Worm (Caenorhabditis elegans): ENCODE data around the gene hlb-1.
A peak's percentile ranks its signal among the peaks of the same experiment; 100 is the strongest.

The hlb-1 gene

DNA sequence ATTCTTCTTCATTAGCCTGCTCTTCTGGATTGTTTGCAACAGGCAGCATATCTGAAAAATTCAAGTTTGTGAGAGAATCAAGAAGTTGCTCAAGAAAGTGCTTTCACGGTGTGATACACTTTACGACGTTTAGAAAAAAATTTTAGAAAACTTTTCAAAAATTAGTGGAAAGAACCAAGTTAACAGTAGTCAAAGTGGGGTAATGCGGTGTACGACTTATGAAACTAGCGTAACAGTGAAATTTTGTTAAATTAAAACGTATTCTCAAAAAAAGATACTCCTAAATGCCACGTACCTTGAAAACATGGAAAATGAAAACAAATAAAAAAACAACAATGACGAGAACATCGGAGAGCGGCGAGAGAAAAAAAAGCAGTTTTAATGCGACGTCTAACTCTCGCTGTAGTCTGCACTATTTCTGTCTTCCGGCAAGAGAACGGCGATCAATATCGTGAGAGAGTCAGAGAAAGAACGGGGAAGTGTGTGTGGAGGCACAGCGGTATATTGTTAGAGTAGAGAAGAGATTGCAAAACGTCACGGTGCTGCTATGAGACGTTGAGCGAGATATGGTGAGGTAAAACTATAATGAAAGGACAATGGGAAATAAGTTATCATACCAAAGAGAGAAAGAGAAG is 34.7 kb upstream of the hlb-1 start, which contains the start of gene ekl-5:
Gene ekl-5, minus strand, starts transcription at position 51 of the 635 bp plus-strand sequence.
- TF ChIP-seq nhr-237 (tag; optimal IDR thresholded peaks at IDR 0.05) = no peak
- no peak for TF ChIP-seq unc-120 (tag; optimal IDR thresholded peaks at IDR 0.05; ENCODE audit: poor library complexity, severe bottlenecking)
- no peak for TF ChIP-seq nhr-2 (tag; optimal IDR thresholded peaks at IDR 0.05)
- peak; percentile 48 for TF ChIP-seq lin-13 (tag; optimal IDR thresholded peaks at IDR 0.05)
- TF ChIP-seq mep-1 (tag; optimal IDR thresholded peaks at IDR 0.05) = peak; percentile 31
- TF ChIP-seq elt-1 (tag; optimal IDR thresholded peaks at IDR 0.05; ENCODE audit: borderline replicate concordance, insufficient read depth) = no peak
- peak; percentile 56 for TF ChIP-seq ces-1 (GFP tag; optimal IDR thresholded peaks at IDR 0.05)
- TF ChIP-seq pha-4 (tag; optimal IDR thresholded peaks at IDR 0.05) = peak; percentile 44
- TF ChIP-seq nhr-12 (tag; optimal IDR thresholded peaks at IDR 0.05) = no peak
- no peak for TF ChIP-seq ham-2 (GFP tag; optimal IDR thresholded peaks at IDR 0.05)
- TF ChIP-seq lin-32 (GFP tag; optimal IDR thresholded peaks at IDR 0.05) = no peak
- no peak for TF ChIP-seq flh-1 (GFP tag; optimal IDR thresholded peaks at IDR 0.05)
- TF ChIP-seq elt-3 (tag; optimal IDR thresholded peaks at IDR 0.05) = peak; percentile 90
- TF ChIP-seq ceh-39 (tag; optimal IDR thresholded peaks at IDR 0.05) = no peak

DNA sequence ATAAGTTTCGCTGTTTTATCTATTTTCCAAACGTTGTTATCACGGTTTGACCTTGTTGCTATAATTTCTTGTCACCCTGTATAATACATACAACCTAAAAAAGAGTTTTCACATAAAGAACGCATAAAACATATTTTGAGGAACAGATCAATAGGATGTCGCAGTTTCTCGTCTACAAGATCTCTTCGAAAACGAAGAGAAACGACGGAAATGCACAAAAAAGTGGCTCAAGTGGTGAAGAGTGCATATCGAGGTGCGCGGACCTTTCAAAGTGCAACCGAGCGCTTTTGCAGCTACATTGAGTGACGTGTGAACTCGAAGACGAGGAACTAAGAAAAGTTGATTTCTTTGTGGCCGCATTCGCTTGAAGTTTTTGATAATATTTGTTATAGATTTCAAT is 31.8 kb upstream of the hlb-1 start, which contains the start of gene Y26E6A.2:
Gene Y26E6A.2, minus strand, starts transcription at position 101 of the 400 bp plus-strand sequence.
- no peak for TF ChIP-seq ceh-83 (GFP tag; optimal IDR thresholded peaks at IDR 0.05)
- no peak for TF ChIP-seq ces-1 (GFP tag; optimal IDR thresholded peaks at IDR 0.05)
- no peak for TF ChIP-seq tbx-8 (GFP tag; optimal IDR thresholded peaks at IDR 0.05)
- no peak for TF ChIP-seq elt-3 (tag; optimal IDR thresholded peaks at IDR 0.05)

DNA sequence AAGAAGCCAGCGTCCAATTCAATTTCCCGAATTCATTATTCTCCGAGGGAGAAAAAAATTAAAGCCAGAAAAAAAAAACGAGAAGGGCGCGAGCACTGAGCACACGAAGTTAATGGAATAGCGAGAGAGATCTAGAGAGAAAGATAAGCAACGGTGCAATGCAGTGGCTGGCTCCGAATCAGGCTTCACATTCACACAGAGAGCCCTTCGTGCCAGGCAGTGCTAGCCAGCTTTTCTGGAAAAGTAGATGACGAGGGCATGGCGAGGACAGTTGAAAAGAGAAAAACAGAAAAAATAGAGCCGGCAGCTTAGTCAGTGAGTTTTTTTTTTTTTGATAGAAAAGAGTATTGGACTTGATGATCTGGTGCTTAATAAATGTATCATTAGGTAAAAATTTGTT is 31.1 kb upstream of the hlb-1 start:
- TF ChIP-seq hlh-1 (tag; optimal IDR thresholded peaks at IDR 0.05) = no peak
- no peak for TF ChIP-seq elt-1 (tag; optimal IDR thresholded peaks at IDR 0.05; ENCODE audit: borderline replicate concordance, insufficient read depth)
- TF ChIP-seq ztf-11 (tag; optimal IDR thresholded peaks at IDR 0.05) = no peak
- TF ChIP-seq mep-1 (tag; optimal IDR thresholded peaks at IDR 0.05) = no peak
- no peak for TF ChIP-seq drap-1 (GFP tag; optimal IDR thresholded peaks at IDR 0.05)
- no peak for TF ChIP-seq mab-5 (tag; optimal IDR thresholded peaks at IDR 0.05)
- no peak for TF ChIP-seq zip-8 (tag; optimal IDR thresholded peaks at IDR 0.05)

DNA sequence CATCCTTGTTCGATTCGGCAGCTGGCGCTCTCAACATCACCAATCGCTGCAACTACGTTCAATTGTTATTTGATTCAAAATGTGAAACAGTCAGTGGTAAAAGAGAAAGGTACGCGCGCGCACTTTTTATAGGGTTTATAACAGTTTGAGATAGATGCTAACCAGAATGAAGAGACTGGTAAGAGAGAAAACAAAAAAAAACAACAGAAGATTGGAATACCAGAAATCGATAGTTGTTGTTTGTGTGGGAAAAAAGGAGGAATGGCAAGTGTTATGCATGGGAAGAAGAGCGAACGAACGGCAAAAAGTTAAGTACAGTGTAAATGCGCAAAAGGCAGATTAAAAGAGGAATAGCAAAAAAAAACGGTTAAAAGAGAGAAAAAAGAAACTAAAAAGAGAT is 27.3 kb upstream of the hlb-1 start, which contains the start of gene Y26E6A.3:
Gene Y26E6A.3, minus strand, starts transcription at position 101 of the 400 bp plus-strand sequence.
- TF ChIP-seq mep-1 (tag; optimal IDR thresholded peaks at IDR 0.05) = no peak
- TF ChIP-seq unc-120 (tag; optimal IDR thresholded peaks at IDR 0.05; ENCODE audit: poor library complexity, severe bottlenecking) = no peak
- no peak for TF ChIP-seq ceh-39 (tag; optimal IDR thresholded peaks at IDR 0.05)
- no peak for TF ChIP-seq tbx-8 (GFP tag; optimal IDR thresholded peaks at IDR 0.05)

ce11 chrX:13903769-13904168 is 21.2 kb upstream of the hlb-1 start:
- TF ChIP-seq pha-4 (tag; optimal IDR thresholded peaks at IDR 0.05) (no peak), sem-2 (GFP tag; optimal IDR thresholded peaks at IDR 0.05) (no peak), mab-5 (tag; optimal IDR thresholded peaks at IDR 0.05) (no peak), unc-120 (tag; optimal IDR thresholded peaks at IDR 0.05; ENCODE audit: poor library complexity, severe bottlenecking) (no peak), nhr-28 (tag; optimal IDR thresholded peaks at IDR 0.05) (no peak), zip-8 (tag; optimal IDR thresholded peaks at IDR 0.05) (no peak), nhr-12 (tag; optimal IDR thresholded peaks at IDR 0.05) (no peak), tbx-8 (GFP tag; optimal IDR thresholded peaks at IDR 0.05) (no peak), unc-39 (tag; optimal IDR thresholded peaks at IDR 0.05) (no peak), ceh-43 (GFP tag; optimal IDR thresholded peaks at IDR 0.05) (no peak), lsy-2 (tag; optimal IDR thresholded peaks at IDR 0.05) (no peak), M03D4.4 (tag; optimal IDR thresholded peaks at IDR 0.05) (no peak), ceh-39 (tag; optimal IDR thresholded peaks at IDR 0.05) (no peak), mls-2 (tag; optimal IDR thresholded peaks at IDR 0.05) (no peak), lin-32 (GFP tag; optimal IDR thresholded peaks at IDR 0.05) (no peak), bed-3 (GFP tag; optimal IDR thresholded peaks at IDR 0.05) (no peak), ham-2 (GFP tag; optimal IDR thresholded peaks at IDR 0.05) (no peak)

- TF ChIP-seq nhr-76 (tag; optimal IDR thresholded peaks at IDR 0.05) (no peak), M03D4.4 (tag; optimal IDR thresholded peaks at IDR 0.05) (no peak), unc-62 (GFP tag; optimal IDR thresholded peaks at IDR 0.05) (no peak), unc-39 (tag; optimal IDR thresholded peaks at IDR 0.05) (no peak), bed-3 (GFP tag; optimal IDR thresholded peaks at IDR 0.05) (no peak), nhr-237 (tag; optimal IDR thresholded peaks at IDR 0.05) (no peak), hlh-1 (tag; optimal IDR thresholded peaks at IDR 0.05) (no peak), ztf-11 (tag; optimal IDR thresholded peaks at IDR 0.05) (no peak), ham-2 (GFP tag; optimal IDR thresholded peaks at IDR 0.05) (no peak), lsy-2 (tag; optimal IDR thresholded peaks at IDR 0.05) (no peak), mep-1 (tag; optimal IDR thresholded peaks at IDR 0.05) (no peak), mab-5 (tag; optimal IDR thresholded peaks at IDR 0.05) (no peak)
These were observed 20.8 kb upstream of the hlb-1 start, which contains the start of gene sra-39 for ce11 chrX:13903328-13903727. Gene sra-39, minus strand, starts transcription at chrX:13903428.

Measured in whole organism, mixed stage, embryonic.